Worm (Caenorhabditis elegans) whole organism, L1 larva: Measurements from ENCODE around the gene ZK721.3.

ENCODE experiments used
- C16A3.4 ChIP-seq: fragments of 150-350 bp; optimal IDR thresholded peaks from 2 replicates; lab custom pipeline; 2014; ENCODE audit warnings: missing biosample characterization, missing genetic modification characterization
- C34B4.2 ChIP-seq: sonication (generic microtip); optimal IDR thresholded peaks from 2 replicates; lab custom pipeline; 2017; ENCODE audit warnings: mild to moderate bottlenecking, missing genetic modification characterization, missing compliant biosample characterization
- F16B12.6 ChIP-seq: fragments of 150-350 bp; optimal IDR thresholded peaks from 2 replicates; lab custom pipeline; 2014; ENCODE audit warnings: missing biosample characterization, missing genetic modification characterization
- aha-1 ChIP-seq: fragments of 150-350 bp; optimal IDR thresholded peaks from 2 replicates; lab custom pipeline; 2014; ENCODE audit warnings: missing biosample characterization, missing genetic modification characterization
- aly-2 ChIP-seq: fragments of 150-350 bp; optimal IDR thresholded peaks from 2 replicates; lab custom pipeline; 2014; ENCODE audit warnings: missing biosample characterization, missing genetic modification characterization
- ama-1 ChIP-seq: fragments of 150-350 bp; optimal IDR thresholded peaks from 2 replicates; lab custom pipeline; 2014
- blmp-1 ChIP-seq: fragments of 150-350 bp; optimal IDR thresholded peaks from 2 replicates; lab custom pipeline; 2014; ENCODE audit warnings: missing biosample characterization, missing genetic modification characterization
- ceh-63 ChIP-seq: fragments of 200-800 bp; sonication (Bioruptor generic); optimal IDR thresholded peaks from 2 replicates; lab custom pipeline; 2018; ENCODE audit warnings: mild to moderate bottlenecking, missing genetic modification characterization, missing compliant biosample characterization
- ceh-8 ChIP-seq: fragments of 200-800 bp; sonication (Bioruptor generic); optimal IDR thresholded peaks from 2 replicates; lab custom pipeline; 2018; ENCODE audit warnings: mild to moderate bottlenecking, missing genetic modification characterization, moderate library complexity, missing compliant biosample characterization
- ceh-88 ChIP-seq: fragments of 200-800 bp; sonication (Bioruptor generic); IDR thresholded peaks from 2 replicates; pipeline ENCODE4 v1.3.6; 2022; ENCODE audit warnings: missing genetic modification characterization, missing compliant biosample characterization
- ceh-90 ChIP-seq: sonication (generic microtip); optimal IDR thresholded peaks from 2 replicates; lab custom pipeline; 2016; ENCODE audit warnings: missing genetic modification characterization, missing compliant biosample characterization
- dsc-1 ChIP-seq: sonication (generic microtip); optimal IDR thresholded peaks from 2 replicates; lab custom pipeline; 2016; ENCODE audit warnings: mild to moderate bottlenecking, missing genetic modification characterization, missing compliant biosample characterization
- egl-13 ChIP-seq: sonication (generic microtip); optimal IDR thresholded peaks from 2 replicates; lab custom pipeline; 2016; ENCODE audit warnings: missing genotype, missing genetic modification reagents, missing genetic modification characterization, missing compliant biosample characterization
- egl-27 ChIP-seq, 2 experiments: fragments of 150-350 bp in 1 of 2; sonication (generic microtip); optimal IDR thresholded peaks; 3 replicates each; lab custom pipeline; 2017 to 2018; ENCODE audit warnings: missing biosample characterization in 2 of 2, missing genetic modification characterization in 2 of 2, missing genetic modification reagents in 2 of 2
- elt-2 ChIP-seq: sonication (generic microtip); optimal IDR thresholded peaks from 2 replicates; lab custom pipeline; 2016; ENCODE audit warnings: missing genetic modification characterization, mild to moderate bottlenecking, inconsistent platforms, missing compliant biosample characterization, missing genetic modification reagents
- elt-3 ChIP-seq, 6 experiments: fragments of 150-350 bp in 1 of 6; sonication (generic microtip); optimal IDR thresholded peaks; 2 replicates each; lab custom pipeline; 2017 to 2018; ENCODE audit warnings: missing biosample characterization in 6 of 6, missing genetic modification characterization in 6 of 6, inconsistent platforms in 1 of 6
- ets-5 ChIP-seq: fragments of 200-800 bp; sonication (Bioruptor generic); IDR thresholded peaks from 2 replicates; pipeline ENCODE4 v1.3.6; 2022; ENCODE audit warnings: missing genetic modification characterization, missing compliant biosample characterization
- fkh-4 ChIP-seq: sonication (generic microtip); optimal IDR thresholded peaks from 2 replicates; lab custom pipeline; 2016; ENCODE audit warnings: missing compliant biosample characterization, missing genetic modification characterization, borderline replicate concordance
- fos-1 ChIP-seq: fragments of 150-350 bp; optimal IDR thresholded peaks from 2 replicates; lab custom pipeline; 2014; ENCODE audit warnings: missing biosample characterization, missing genetic modification characterization
- grh-1 ChIP-seq: fragments of 200-800 bp; sonication (Bioruptor generic); IDR thresholded peaks from 2 replicates; pipeline ENCODE4 v1.3.6; 2022; ENCODE audit warnings: missing genetic modification reagents, missing genetic modification characterization, missing compliant biosample characterization
- hpl-2 ChIP-seq: fragments of 150-350 bp; optimal IDR thresholded peaks from 2 replicates; lab custom pipeline; 2014; ENCODE audit warnings: missing biosample characterization, missing genetic modification reagents, missing genetic modification characterization
- jun-1 ChIP-seq: fragments of 150-350 bp; optimal IDR thresholded peaks from 2 replicates; lab custom pipeline; 2014; ENCODE audit warnings: missing biosample characterization, missing genetic modification reagents, missing genetic modification characterization
- lin-13 ChIP-seq: fragments of 150-350 bp; optimal IDR thresholded peaks from 2 replicates; lab custom pipeline; 2014; ENCODE audit warnings: missing biosample characterization, missing genetic modification reagents, missing genetic modification characterization
- lin-14 ChIP-seq: fragments of 200-800 bp; sonication (Bioruptor generic); optimal IDR thresholded peaks from 2 replicates; lab custom pipeline; 2018; ENCODE audit warnings: mild to moderate bottlenecking, missing genetic modification characterization, moderate library complexity, missing compliant biosample characterization
- lin-15B ChIP-seq: fragments of 150-350 bp; sonication (generic microtip); optimal IDR thresholded peaks from 3 replicates; lab custom pipeline; 2014; ENCODE audit warnings: missing biosample characterization, missing genetic modification characterization
- lir-3 ChIP-seq: sonication (generic microtip); optimal IDR thresholded peaks from 2 replicates; lab custom pipeline; 2016; ENCODE audit warnings: mild to moderate bottlenecking, missing genetic modification characterization, moderate library complexity, missing compliant biosample characterization; ENCODE audit not compliant: poor library complexity
- lsy-2 ChIP-seq, 2 experiments: fragments of 150-350 bp; optimal IDR thresholded peaks; 2 replicates each; lab custom pipeline; 2014; ENCODE audit warnings: missing biosample characterization in 2 of 2, missing genetic modification characterization in 2 of 2
- mab-9 ChIP-seq: fragments of 200-800 bp; sonication (Bioruptor generic); IDR thresholded peaks from 2 replicates; pipeline ENCODE4 v1.3.6; 2022; ENCODE audit warnings: missing genetic modification reagents, missing genetic modification characterization, missing compliant biosample characterization
- mef-2 ChIP-seq: fragments of 150-350 bp; optimal IDR thresholded peaks from 2 replicates; lab custom pipeline; 2014; ENCODE audit warnings: missing biosample characterization, missing genetic modification characterization
- mep-1 ChIP-seq: fragments of 150-350 bp; optimal IDR thresholded peaks from 2 replicates; lab custom pipeline; 2014; ENCODE audit warnings: missing biosample characterization, missing genetic modification characterization
- nhr-11 ChIP-seq: fragments of 150-350 bp; optimal IDR thresholded peaks from 2 replicates; lab custom pipeline; 2014; ENCODE audit warnings: missing biosample characterization, missing genetic modification characterization
- nhr-12 ChIP-seq: sonication (generic microtip); optimal IDR thresholded peaks from 2 replicates; lab custom pipeline; 2017; ENCODE audit warnings: missing biosample characterization, missing genetic modification characterization
- nhr-19 ChIP-seq: fragments of 200-800 bp; sonication (Bioruptor generic); conservative IDR thresholded peaks from 2 replicates; pipeline ENCODE4 v1.3.6; 2022; ENCODE audit warnings: missing genetic modification characterization, missing compliant biosample characterization
- nhr-237 ChIP-seq: fragments of 150-350 bp; optimal IDR thresholded peaks from 2 replicates; lab custom pipeline; 2014; ENCODE audit warnings: missing biosample characterization, missing genetic modification characterization
- nhr-47 ChIP-seq: sonication (generic microtip); optimal IDR thresholded peaks from 2 replicates; lab custom pipeline; 2016; ENCODE audit warnings: mild to moderate bottlenecking, missing genetic modification characterization, moderate library complexity, missing compliant biosample characterization
- nhr-76 ChIP-seq: sonication (generic microtip); optimal IDR thresholded peaks from 2 replicates; lab custom pipeline; 2017; ENCODE audit warnings: missing biosample characterization, missing genetic modification characterization
- nhr-77 ChIP-seq: fragments of 150-350 bp; optimal IDR thresholded peaks from 2 replicates; lab custom pipeline; 2014; ENCODE audit warnings: missing biosample characterization, missing genetic modification characterization
- nhr-84 ChIP-seq: sonication (generic microtip); optimal IDR thresholded peaks from 2 replicates; lab custom pipeline; 2017; ENCODE audit warnings: missing biosample characterization, missing genetic modification characterization
- nhr-90 ChIP-seq: sonication (generic microtip); optimal IDR thresholded peaks from 2 replicates; lab custom pipeline; 2016; ENCODE audit warnings: mild to moderate bottlenecking, missing genetic modification characterization, missing compliant biosample characterization; ENCODE audit not compliant: poor library complexity
- pag-3 ChIP-seq: sonication (generic microtip); optimal IDR thresholded peaks from 2 replicates; lab custom pipeline; 2017; ENCODE audit warnings: missing genetic modification characterization, mild to moderate bottlenecking, missing compliant biosample characterization, antibody characterized with exemption, borderline replicate concordance; ENCODE audit not compliant: insufficient read depth
- rnt-1 ChIP-seq: sonication (generic microtip); optimal IDR thresholded peaks from 2 replicates; lab custom pipeline; 2016; ENCODE audit warnings: mild to moderate bottlenecking, missing genetic modification characterization, moderate library complexity, missing compliant biosample characterization
- skn-1 ChIP-seq: fragments of 150-350 bp; optimal IDR thresholded peaks from 2 replicates; lab custom pipeline; 2014; ENCODE audit warnings: missing biosample characterization, missing genetic modification characterization
- snpc-4 ChIP-seq: fragments of 150-350 bp; optimal IDR thresholded peaks from 2 replicates; lab custom pipeline; 2014; ENCODE audit warnings: missing biosample characterization, missing genetic modification characterization
- snu-23 ChIP-seq: sonication (generic microtip); optimal IDR thresholded peaks from 2 replicates; lab custom pipeline; 2016; ENCODE audit warnings: missing genetic modification characterization, missing compliant biosample characterization
- sox-4 ChIP-seq: sonication (generic microtip); optimal IDR thresholded peaks from 2 replicates; lab custom pipeline; 2016; ENCODE audit warnings: missing genetic modification characterization, missing compliant biosample characterization
- swsn-7 ChIP-seq: sonication (generic microtip); optimal IDR thresholded peaks from 2 replicates; lab custom pipeline; 2016; ENCODE audit warnings: missing genetic modification characterization, missing compliant biosample characterization
- tbx-2 ChIP-seq: sonication (generic microtip); optimal IDR thresholded peaks from 2 replicates; lab custom pipeline; 2016; ENCODE audit warnings: missing genetic modification characterization, missing compliant biosample characterization
- tlp-1 ChIP-seq: fragments of 150-350 bp; optimal IDR thresholded peaks from 2 replicates; lab custom pipeline; 2014; ENCODE audit warnings: missing biosample characterization, missing genetic modification characterization
- unc-130 ChIP-seq: fragments of 150-350 bp; optimal IDR thresholded peaks from 2 replicates; lab custom pipeline; 2017; ENCODE audit warnings: missing biosample characterization, missing genetic modification characterization, inconsistent platforms
- unc-30 ChIP-seq: sonication (generic microtip); optimal IDR thresholded peaks from 2 replicates; lab custom pipeline; 2017; ENCODE audit warnings: missing biosample characterization, missing genetic modification characterization
- unc-86 ChIP-seq: sonication (generic microtip); optimal IDR thresholded peaks from 2 replicates; lab custom pipeline; 2016; ENCODE audit warnings: missing genetic modification characterization, missing compliant biosample characterization
- xbp-1 ChIP-seq: sonication (generic microtip); optimal IDR thresholded peaks from 2 replicates; lab custom pipeline; 2016; ENCODE audit warnings: missing genetic modification characterization, missing compliant biosample characterization
- zag-1 ChIP-seq: fragments of 150-350 bp; optimal IDR thresholded peaks from 2 replicates; lab custom pipeline; 2014; ENCODE audit warnings: missing biosample characterization, missing genetic modification characterization
- zip-4 ChIP-seq: fragments of 200-800 bp; sonication (Bioruptor generic); optimal IDR thresholded peaks from 2 replicates; lab custom pipeline; 2018; ENCODE audit warnings: mild to moderate bottlenecking, missing genetic modification characterization, moderate library complexity, missing compliant biosample characterization

Gene ZK721.3

ce11 chrX:8835887-8836348 lies 51.6 kb downstream of the ZK721.3 start, which contains the start of gene C28G1.2 (continued):
- TF ChIP-seq xbp-1 (tag; lab: Kevin White, UChicago) (peak; percentile 95), ceh-90 (tag; lab: Kevin White, UChicago) (no peak), mep-1 (tag; lab: Kevin White, UChicago) (peak; percentile 89), lin-15B (peak; percentile 50), nhr-84 (no peak), dsc-1 (tag; lab: Kevin White, UChicago) (peak; percentile 96), lir-3 (tag; lab: Kevin White, UChicago) (peak; percentile 91), aly-2 (tag; lab: Kevin White, UChicago) (peak; percentile 86), C16A3.4 (tag; lab: Kevin White, UChicago) (peak; percentile 89), grh-1 (peak; percentile 89), rnt-1 (peak; percentile 90), egl-13 (tag; lab: Kevin White, UChicago) (peak; percentile 89), lin-14 (peak; percentile 97), nhr-77 (peak; percentile 86), tbx-2 (tag; lab: Kevin White, UChicago) (peak; percentile 93), egl-27 (tag; optimal IDR thresholded peaks at IDR 0.05; lab: Kevin White, UChicago) (peak; percentile 62), swsn-7 (peak; percentile 96), fkh-4 (tag; lab: Kevin White, UChicago) (peak; percentile 62), elt-3 (tag; optimal IDR thresholded peaks at IDR 0.05; lab: Kevin White, UChicago) (peak in 2 of 6 experiments; percentile 34 to 81), ceh-8 (peak; percentile 92), mab-9 (GFP tag; lab: Robert Waterston, UW) (peak; percentile 87), ets-5 (GFP tag; lab: Robert Waterston, UW) (no peak), skn-1 (tag; lab: Kevin White, UChicago) (peak; percentile 80), C34B4.2 (no peak), nhr-47 (tag; lab: Kevin White, UChicago) (peak; percentile 96), lsy-2 (tag; optimal IDR thresholded peaks at IDR 0.05; lab: Kevin White, UChicago) (peak; percentile 83 to 91), tlp-1 (tag; lab: Kevin White, UChicago) (no peak), snu-23 (GFP tag; lab: Kevin White, UChicago) (peak; percentile 98), elt-2 (tag; lab: Kevin White, UChicago) (peak; percentile 44), blmp-1 (tag; lab: Kevin White, UChicago) (peak; percentile 41), unc-30 (tag; lab: Kevin White, UChicago) (no peak), ama-1 (lab: Kevin White, UChicago) (peak; percentile 32), nhr-11 (tag; lab: Kevin White, UChicago) (peak; percentile 60), hpl-2 (GFP tag; lab: Kevin White, UChicago) (peak; percentile 69), zag-1 (tag; lab: Kevin White, UChicago) (peak; percentile 71), zip-4 (peak; percentile 78), snpc-4 (tag; lab: Kevin White, UChicago) (peak; percentile 74), jun-1 (peak; percentile 80), sox-4 (peak; percentile 92), ceh-88 (peak; percentile 89), F16B12.6 (peak; percentile 47), nhr-19 (GFP tag; lab: Robert Waterston, UW) (peak; percentile 94), nhr-12 (tag; lab: Kevin White, UChicago) (no peak), unc-86 (tag; lab: Kevin White, UChicago) (peak; percentile 93), fos-1 (peak; percentile 76), mef-2 (peak; percentile 18), nhr-76 (peak; percentile 87), nhr-90 (tag; lab: Kevin White, UChicago) (peak; percentile 95), pag-3 (tag; lab: Kevin White, UChicago) (peak; percentile 73), unc-130 (tag; lab: Kevin White, UChicago) (peak; percentile 58), aha-1 (tag; lab: Kevin White, UChicago) (peak; percentile 63), ceh-63 (GFP tag; lab: Kevin White, UChicago) (peak; percentile 61), lin-13 (GFP tag; lab: Kevin White, UChicago) (peak; percentile 74), nhr-237 (peak; percentile 84)
